Worm (Caenorhabditis elegans) whole organism, L1 larva: Measurements from ENCODE around the gene Y51H4A.936.

Experiments
- Y116A8C.19 ChIP-seq: sonication (generic microtip); optimal IDR thresholded peaks from 2 replicates; lab custom pipeline; 2016; ENCODE audit warnings: missing compliant biosample characterization, missing genetic modification characterization, borderline replicate concordance
- aha-1 ChIP-seq: fragments of 150-350 bp; optimal IDR thresholded peaks from 2 replicates; lab custom pipeline; 2014; ENCODE audit warnings: missing biosample characterization, missing genetic modification characterization
- ama-1 ChIP-seq: fragments of 150-350 bp; optimal IDR thresholded peaks from 2 replicates; lab custom pipeline; 2014
- blmp-1 ChIP-seq: fragments of 150-350 bp; optimal IDR thresholded peaks from 2 replicates; lab custom pipeline; 2014; ENCODE audit warnings: missing biosample characterization, missing genetic modification characterization
- ceh-8 ChIP-seq: fragments of 200-800 bp; sonication (Bioruptor generic); optimal IDR thresholded peaks from 2 replicates; lab custom pipeline; 2018; ENCODE audit warnings: mild to moderate bottlenecking, missing genetic modification characterization, moderate library complexity, missing compliant biosample characterization
- ceh-82 ChIP-seq, 3 experiments: fragments of 150-350 bp in 1 of 3; sonication (generic microtip) in 2 of 3; optimal IDR thresholded peaks; 2 replicates each; lab custom pipeline; 2014 to 2017; ENCODE audit warnings: missing biosample characterization in 3 of 3, missing genetic modification characterization in 3 of 3
- ceh-90 ChIP-seq: sonication (generic microtip); optimal IDR thresholded peaks from 2 replicates; lab custom pipeline; 2016; ENCODE audit warnings: missing genetic modification characterization, missing compliant biosample characterization
- dpl-1 ChIP-seq, 3 experiments: fragments of 150-350 bp in 2 of 3; sonication (generic microtip) in 1 of 3; optimal IDR thresholded peaks; 2 replicates each; lab custom pipeline; 2014 to 2017; ENCODE audit warnings: missing biosample characterization in 3 of 3, missing genetic modification characterization in 3 of 3, missing genetic modification reagents in 3 of 3
- dsc-1 ChIP-seq: sonication (generic microtip); optimal IDR thresholded peaks from 2 replicates; lab custom pipeline; 2016; ENCODE audit warnings: mild to moderate bottlenecking, missing genetic modification characterization, missing compliant biosample characterization
- efl-1 ChIP-seq, 4 experiments: fragments of 150-350 bp; optimal IDR thresholded peaks in 3 of 4; peaks in 1 of 4; 1 replicate in 1 of 4; 2 replicates in 3 of 4; lab custom pipeline; 2014; ENCODE audit warnings: missing biosample characterization in 2 of 4, missing genetic modification characterization in 2 of 4, missing genetic modification reagents in 2 of 4
- efl-3 ChIP-seq: fragments of 200-800 bp; sonication (Bioruptor generic); optimal IDR thresholded peaks from 2 replicates; lab custom pipeline; 2018; ENCODE audit warnings: mild to moderate bottlenecking, missing genetic modification characterization, missing compliant biosample characterization
- elt-2 ChIP-seq: sonication (generic microtip); optimal IDR thresholded peaks from 2 replicates; lab custom pipeline; 2016; ENCODE audit warnings: missing genetic modification characterization, mild to moderate bottlenecking, inconsistent platforms, missing compliant biosample characterization, missing genetic modification reagents
- elt-3 ChIP-seq, 6 experiments: fragments of 150-350 bp in 1 of 6; sonication (generic microtip); optimal IDR thresholded peaks; 2 replicates each; lab custom pipeline; 2017 to 2018; ENCODE audit warnings: missing biosample characterization in 6 of 6, missing genetic modification characterization in 6 of 6, inconsistent platforms in 1 of 6
- fkh-10 ChIP-seq: sonication (generic microtip); optimal IDR thresholded peaks from 2 replicates; lab custom pipeline; 2017; ENCODE audit warnings: missing biosample characterization, missing genetic modification reagents, missing genetic modification characterization
- fkh-8 ChIP-seq: sonication (generic microtip); optimal IDR thresholded peaks from 2 replicates; lab custom pipeline; 2016; ENCODE audit warnings: mild to moderate bottlenecking, missing genetic modification characterization, missing compliant biosample characterization
- fos-1 ChIP-seq: fragments of 150-350 bp; optimal IDR thresholded peaks from 2 replicates; lab custom pipeline; 2014; ENCODE audit warnings: missing biosample characterization, missing genetic modification characterization
- grh-1 ChIP-seq: fragments of 200-800 bp; sonication (Bioruptor generic); IDR thresholded peaks from 2 replicates; pipeline ENCODE4 v1.3.6; 2022; ENCODE audit warnings: missing genetic modification reagents, missing genetic modification characterization, missing compliant biosample characterization
- hlh-4 ChIP-seq: sonication (generic microtip); optimal IDR thresholded peaks from 2 replicates; lab custom pipeline; 2016; ENCODE audit warnings: mild to moderate bottlenecking, missing genetic modification characterization, missing compliant biosample characterization
- lin-13 ChIP-seq: fragments of 150-350 bp; optimal IDR thresholded peaks from 2 replicates; lab custom pipeline; 2014; ENCODE audit warnings: missing biosample characterization, missing genetic modification reagents, missing genetic modification characterization
- lin-14 ChIP-seq: fragments of 200-800 bp; sonication (Bioruptor generic); optimal IDR thresholded peaks from 2 replicates; lab custom pipeline; 2018; ENCODE audit warnings: mild to moderate bottlenecking, missing genetic modification characterization, moderate library complexity, missing compliant biosample characterization
- lin-15B ChIP-seq: fragments of 150-350 bp; sonication (generic microtip); optimal IDR thresholded peaks from 3 replicates; lab custom pipeline; 2014; ENCODE audit warnings: missing biosample characterization, missing genetic modification characterization
- lin-35 ChIP-seq, 2 experiments: fragments of 150-350 bp; optimal IDR thresholded peaks; 2 replicates each; lab custom pipeline; 2014; ENCODE audit warnings: missing biosample characterization in 2 of 2, missing genetic modification characterization in 2 of 2, missing genetic modification reagents in 2 of 2
- lin-39 ChIP-seq: fragments of 150-350 bp; optimal IDR thresholded peaks from 2 replicates; lab custom pipeline; 2014; ENCODE audit warnings: missing biosample characterization, missing genetic modification reagents, missing genetic modification characterization
- mab-9 ChIP-seq: fragments of 200-800 bp; sonication (Bioruptor generic); IDR thresholded peaks from 2 replicates; pipeline ENCODE4 v1.3.6; 2022; ENCODE audit warnings: missing genetic modification reagents, missing genetic modification characterization, missing compliant biosample characterization
- mep-1 ChIP-seq: fragments of 150-350 bp; optimal IDR thresholded peaks from 2 replicates; lab custom pipeline; 2014; ENCODE audit warnings: missing biosample characterization, missing genetic modification characterization
- nhr-11 ChIP-seq: fragments of 150-350 bp; optimal IDR thresholded peaks from 2 replicates; lab custom pipeline; 2014; ENCODE audit warnings: missing biosample characterization, missing genetic modification characterization
- nhr-19 ChIP-seq: fragments of 200-800 bp; sonication (Bioruptor generic); conservative IDR thresholded peaks from 2 replicates; pipeline ENCODE4 v1.3.6; 2022; ENCODE audit warnings: missing genetic modification characterization, missing compliant biosample characterization
- nhr-20 ChIP-seq: sonication (generic microtip); optimal IDR thresholded peaks from 2 replicates; lab custom pipeline; 2016; ENCODE audit warnings: mild to moderate bottlenecking, missing genetic modification characterization, missing compliant biosample characterization
- nhr-71 ChIP-seq: sonication (generic microtip); optimal IDR thresholded peaks from 2 replicates; lab custom pipeline; 2016; ENCODE audit warnings: mild to moderate bottlenecking, missing genetic modification characterization, moderate library complexity, missing compliant biosample characterization
- nhr-84 ChIP-seq: sonication (generic microtip); optimal IDR thresholded peaks from 2 replicates; lab custom pipeline; 2017; ENCODE audit warnings: missing biosample characterization, missing genetic modification characterization
- nhr-85 ChIP-seq: sonication (generic microtip); peaks from one replicate; lab custom pipeline; 2016; ENCODE audit warnings: missing genetic modification characterization, inconsistent platforms, missing compliant biosample characterization
- nhr-90 ChIP-seq: sonication (generic microtip); optimal IDR thresholded peaks from 2 replicates; lab custom pipeline; 2016; ENCODE audit warnings: mild to moderate bottlenecking, missing genetic modification characterization, missing compliant biosample characterization; ENCODE audit not compliant: poor library complexity
- pag-3 ChIP-seq: sonication (generic microtip); optimal IDR thresholded peaks from 2 replicates; lab custom pipeline; 2017; ENCODE audit warnings: missing genetic modification characterization, mild to moderate bottlenecking, missing compliant biosample characterization, antibody characterized with exemption, borderline replicate concordance; ENCODE audit not compliant: insufficient read depth
- pqm-1 ChIP-seq: sonication (generic microtip); optimal IDR thresholded peaks from 3 replicates; lab custom pipeline; 2017; ENCODE audit warnings: missing biosample characterization, missing genetic modification characterization
- skn-1 ChIP-seq: fragments of 150-350 bp; optimal IDR thresholded peaks from 2 replicates; lab custom pipeline; 2014; ENCODE audit warnings: missing biosample characterization, missing genetic modification characterization
- snpc-4 ChIP-seq: fragments of 150-350 bp; optimal IDR thresholded peaks from 2 replicates; lab custom pipeline; 2014; ENCODE audit warnings: missing biosample characterization, missing genetic modification characterization
- sptf-1 ChIP-seq: fragments of 150-350 bp; optimal IDR thresholded peaks from 2 replicates; lab custom pipeline; 2014; ENCODE audit warnings: missing biosample characterization, missing genetic modification characterization
- sup-37 ChIP-seq: fragments of 200-800 bp; sonication (Bioruptor generic); optimal IDR thresholded peaks from 2 replicates; lab custom pipeline; 2018; ENCODE audit warnings: mild to moderate bottlenecking, missing genetic modification characterization, missing compliant biosample characterization
- tlp-1 ChIP-seq: fragments of 150-350 bp; optimal IDR thresholded peaks from 2 replicates; lab custom pipeline; 2014; ENCODE audit warnings: missing biosample characterization, missing genetic modification characterization
- unc-62 ChIP-seq: fragments of 150-350 bp; optimal IDR thresholded peaks from 2 replicates; lab custom pipeline; 2014; ENCODE audit warnings: missing biosample characterization, missing genetic modification reagents, missing genetic modification characterization
- unc-86 ChIP-seq: sonication (generic microtip); optimal IDR thresholded peaks from 2 replicates; lab custom pipeline; 2016; ENCODE audit warnings: missing genetic modification characterization, missing compliant biosample characterization
- unc-98 ChIP-seq: fragments of 200-800 bp; sonication (Bioruptor generic); IDR thresholded peaks from 2 replicates; pipeline ENCODE4 v1.3.6; 2022; ENCODE audit warnings: missing genetic modification characterization, missing compliant biosample characterization
- vab-15 ChIP-seq: sonication (generic microtip); optimal IDR thresholded peaks from 2 replicates; lab custom pipeline; 2017; ENCODE audit warnings: missing genotype, mild to moderate bottlenecking, missing genetic modification characterization, missing compliant biosample characterization
- xbp-1 ChIP-seq: sonication (generic microtip); optimal IDR thresholded peaks from 2 replicates; lab custom pipeline; 2016; ENCODE audit warnings: missing genetic modification characterization, missing compliant biosample characterization
- zip-4 ChIP-seq: fragments of 200-800 bp; sonication (Bioruptor generic); optimal IDR thresholded peaks from 2 replicates; lab custom pipeline; 2018; ENCODE audit warnings: mild to moderate bottlenecking, missing genetic modification characterization, moderate library complexity, missing compliant biosample characterization
- ztf-4 ChIP-seq: fragments of 150-350 bp; optimal IDR thresholded peaks from 2 replicates; lab custom pipeline; 2014; ENCODE audit warnings: missing biosample characterization, missing genetic modification characterization

The Y51H4A.936 gene

ce11 chrIV:16658731-16659130, 29.5 kb downstream of the Y51H4A.936 start (continued):
- peak; percentile 98 for TF ChIP-seq fkh-8
- TF ChIP-seq unc-62 (GFP tag; lab: Kevin White, UChicago), result no peak
- no peak for TF ChIP-seq ceh-90 (tag; lab: Kevin White, UChicago)
- TF ChIP-seq zip-4 (GFP tag; lab: Kevin White, UChicago), result no peak
- no peak for TF ChIP-seq elt-2 (tag; lab: Kevin White, UChicago)
- TF ChIP-seq unc-86 (tag; lab: Kevin White, UChicago), result peak; percentile 67
- TF ChIP-seq nhr-84 (tag; lab: Kevin White, UChicago), result no peak
- TF ChIP-seq snpc-4 (tag; lab: Kevin White, UChicago), result no peak
- no peak for TF ChIP-seq efl-1 (optimal IDR thresholded peaks at IDR 0.05; lab: Kevin White, UChicago)
- TF ChIP-seq efl-1 (GFP tag; optimal IDR thresholded peaks at IDR 0.05 in 1 of 2; lab: Kevin White, UChicago), result no peak
- no peak for TF ChIP-seq skn-1 (tag; lab: Kevin White, UChicago)
- peak; percentile 86 for TF ChIP-seq lin-14
- no peak for TF ChIP-seq elt-3 (tag; optimal IDR thresholded peaks at IDR 0.05; lab: Kevin White, UChicago)
- TF ChIP-seq nhr-85 (tag; lab: Kevin White, UChicago), result no peak
- TF ChIP-seq grh-1 (GFP tag; lab: Robert Waterston, UW), result no peak
- no peak for TF ChIP-seq unc-98 (GFP tag; lab: Robert Waterston, UW)
- peak; percentile 84 for TF ChIP-seq nhr-11 (tag; lab: Kevin White, UChicago)
- TF ChIP-seq lin-15B (tag; lab: Kevin White, UChicago), result no peak
- no peak for TF ChIP-seq fos-1 (tag; lab: Kevin White, UChicago)
- TF ChIP-seq efl-3 (GFP tag; lab: Kevin White, UChicago), result no peak
- no peak for TF ChIP-seq hlh-4
- no peak for TF ChIP-seq sptf-1
- no peak for TF ChIP-seq pag-3 (tag; lab: Kevin White, UChicago)
- TF ChIP-seq nhr-71, result peak; percentile 87
- TF ChIP-seq dsc-1 (tag; lab: Kevin White, UChicago), result peak; percentile 54
- TF ChIP-seq ama-1 (lab: Kevin White, UChicago), result no peak
- no peak for TF ChIP-seq sup-37 (GFP tag; lab: Kevin White, UChicago)
- TF ChIP-seq nhr-19 (GFP tag; lab: Robert Waterston, UW), result 0 out of 2 replicates have a peak, but pooled peaks have one; percentile 15
- TF ChIP-seq tlp-1 (tag; lab: Kevin White, UChicago), result no peak
- TF ChIP-seq xbp-1 (tag; lab: Kevin White, UChicago), result peak; percentile 12
- TF ChIP-seq Y116A8C.19 (tag; lab: Kevin White, UChicago), result no peak
- TF ChIP-seq ceh-8 (GFP tag; lab: Kevin White, UChicago), result no peak
- TF ChIP-seq lin-35 (GFP tag; optimal IDR thresholded peaks at IDR 0.05; lab: Kevin White, UChicago), result no peak
- no peak for TF ChIP-seq mab-9 (GFP tag; lab: Robert Waterston, UW)
- no peak for TF ChIP-seq aha-1 (tag; lab: Kevin White, UChicago)
- TF ChIP-seq lin-13 (GFP tag; lab: Kevin White, UChicago), result no peak
- TF ChIP-seq pqm-1, result no peak
- peak; percentile 52 for TF ChIP-seq mep-1 (tag; lab: Kevin White, UChicago)
- TF ChIP-seq lin-39, result no peak
- no peak for TF ChIP-seq dpl-1 (GFP tag; optimal IDR thresholded peaks at IDR 0.05; lab: Kevin White, UChicago)
- peak; percentile 5 for TF ChIP-seq fkh-10 (GFP tag; lab: Kevin White, UChicago)
- TF ChIP-seq ztf-4 (tag; lab: Kevin White, UChicago), result peak; percentile 28
- TF ChIP-seq vab-15 (tag; lab: Kevin White, UChicago), result no peak
- no peak for TF ChIP-seq nhr-90 (tag; lab: Kevin White, UChicago)
- no peak for TF ChIP-seq blmp-1
- TF ChIP-seq nhr-20 (tag; lab: Kevin White, UChicago), result peak; percentile 51
- TF ChIP-seq ceh-82 (tag; optimal IDR thresholded peaks at IDR 0.05; lab: Kevin White, UChicago), result no peak
